Worm (Caenorhabditis elegans) whole organism, mixed stage, embryonic: ENCODE data around the gene srz-62.

ENCODE experiments used
- M03D4.4 ChIP-seq: sonication (generic microtip); optimal IDR thresholded peaks from 2 replicates; lab custom pipeline; 2017; ENCODE audit warnings: mild to moderate bottlenecking, missing genetic modification characterization, missing compliant biosample characterization
- blmp-1 ChIP-seq: fragments of 150-350 bp; optimal IDR thresholded peaks from 2 replicates; lab custom pipeline; 2014; ENCODE audit warnings: missing biosample characterization, missing genetic modification characterization
- ceh-43 ChIP-seq: fragments of 200-800 bp; sonication (Bioruptor generic); optimal IDR thresholded peaks from 2 replicates; lab custom pipeline; 2018; ENCODE audit warnings: mild to moderate bottlenecking, missing genetic modification characterization, moderate library complexity, missing compliant biosample characterization
- ceh-83 ChIP-seq: fragments of 200-800 bp; sonication (Bioruptor generic); optimal IDR thresholded peaks from 2 replicates; lab custom pipeline; 2018; ENCODE audit warnings: mild to moderate bottlenecking, missing genetic modification characterization, missing compliant biosample characterization
- elt-3 ChIP-seq: fragments of 150-350 bp; optimal IDR thresholded peaks from 2 replicates; lab custom pipeline; 2014; ENCODE audit warnings: missing biosample characterization, missing genetic modification characterization
- ham-2 ChIP-seq: fragments of 200-800 bp; sonication (Bioruptor generic); optimal IDR thresholded peaks from 2 replicates; lab custom pipeline; 2018; ENCODE audit warnings: mild to moderate bottlenecking, missing genetic modification characterization, missing compliant biosample characterization
- lin-13 ChIP-seq: fragments of 150-350 bp; optimal IDR thresholded peaks from 2 replicates; lab custom pipeline; 2014; ENCODE audit warnings: missing biosample characterization, missing genetic modification characterization
- mab-5 ChIP-seq: fragments of 150-350 bp; optimal IDR thresholded peaks from 2 replicates; lab custom pipeline; 2014; ENCODE audit warnings: missing biosample characterization, missing genetic modification characterization
- nhr-12 ChIP-seq: fragments of 150-350 bp; optimal IDR thresholded peaks from 2 replicates; lab custom pipeline; 2014; ENCODE audit warnings: missing biosample characterization, missing genetic modification characterization
- nhr-2 ChIP-seq: fragments of 150-350 bp; optimal IDR thresholded peaks from 2 replicates; lab custom pipeline; 2014; ENCODE audit warnings: missing biosample characterization, missing genetic modification characterization
- nhr-237 ChIP-seq: fragments of 150-350 bp; optimal IDR thresholded peaks from 2 replicates; lab custom pipeline; 2014; ENCODE audit warnings: missing biosample characterization, missing genetic modification characterization
- nhr-76 ChIP-seq: sonication (generic microtip); optimal IDR thresholded peaks from 2 replicates; lab custom pipeline; 2017; ENCODE audit warnings: missing biosample characterization, missing genetic modification characterization
- tbx-8 ChIP-seq: fragments of 200-800 bp; sonication (Bioruptor generic); optimal IDR thresholded peaks from 2 replicates; lab custom pipeline; 2018; ENCODE audit warnings: mild to moderate bottlenecking, missing genetic modification characterization, moderate library complexity, missing compliant biosample characterization
- unc-120 ChIP-seq: sonication (generic microtip); optimal IDR thresholded peaks from 2 replicates; lab custom pipeline; 2017; ENCODE audit warnings: missing genetic modification characterization, missing compliant biosample characterization; ENCODE audit not compliant: poor library complexity, severe bottlenecking
- zip-8 ChIP-seq: fragments of 150-350 bp; optimal IDR thresholded peaks from 2 replicates; lab custom pipeline; 2014; ENCODE audit warnings: missing biosample characterization, missing genetic modification characterization
- ztf-11 ChIP-seq: fragments of 150-350 bp; optimal IDR thresholded peaks from 2 replicates; lab custom pipeline; 2014; ENCODE audit warnings: missing biosample characterization, missing genetic modification characterization

Gene srz-62

DNA sequence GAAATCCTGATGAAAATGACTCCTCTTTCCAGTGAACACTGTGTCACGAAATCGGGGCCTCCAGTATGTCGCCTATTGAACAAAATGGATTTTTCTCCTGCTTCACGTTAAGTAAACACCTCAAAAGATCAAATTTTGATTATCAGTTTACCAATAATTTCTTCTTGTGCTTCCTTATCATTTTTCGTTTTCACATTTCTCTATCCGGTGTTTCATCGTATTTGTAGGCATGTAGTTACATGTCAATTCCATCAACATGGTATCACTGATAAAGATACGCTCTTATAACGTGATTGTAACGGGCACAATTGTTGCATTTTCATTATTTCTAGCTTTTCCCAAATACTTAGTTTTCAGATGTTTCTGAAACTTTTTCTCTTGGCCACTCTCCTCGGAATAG is 44.2 kb downstream of the srz-62 start, which contains the start of gene clec-72:
TSS of gene clec-72 (plus strand) at position 358 of the 400 bp plus-strand sequence.
- TF ChIP-seq ceh-43 (GFP tag; lab: Kevin White, UChicago) (no peak), nhr-237 (tag; lab: Kevin White, UChicago) (no peak), nhr-76 (tag; lab: Kevin White, UChicago) (no peak), nhr-12 (tag; lab: Kevin White, UChicago) (no peak), unc-120 (tag; lab: Kevin White, UChicago) (no peak), mab-5 (no peak), ham-2 (GFP tag; lab: Kevin White, UChicago) (no peak), nhr-2 (tag; lab: Kevin White, UChicago) (no peak), elt-3 (tag; lab: Kevin White, UChicago) (no peak), tbx-8 (GFP tag; lab: Kevin White, UChicago) (no peak), M03D4.4 (no peak), blmp-1 (no peak), zip-8 (tag; lab: Kevin White, UChicago) (no peak), lin-13 (no peak), ztf-11 (tag; lab: Kevin White, UChicago) (no peak), ceh-83 (no peak)
